Fruit fly (Drosophila melanogaster) whole organism, embryonic: ENCODE data around the gene cl.

Experiments
- Aef1 ChIP-seq: fragments of 200-800 bp; sonication (Bioruptor generic); IDR thresholded peaks from 3 replicates; pipeline ENCODE4 v1.3.6; 2022; ENCODE audit warnings: missing biosample characterization, missing genetic modification characterization
- BEAF-32 ChIP-seq: fragments of 200-800 bp; sonication (Bioruptor generic); optimal IDR thresholded peaks from 3 replicates; lab custom pipeline; 2017; ENCODE audit warnings: missing biosample characterization, missing genetic modification characterization, mild to moderate bottlenecking, moderate library complexity, missing genetic modification reagents
- CG10543 ChIP-seq: fragments of 200-800 bp; sonication (Bioruptor generic); optimal IDR thresholded peaks from 3 replicates; lab custom pipeline; 2017; ENCODE audit warnings: missing biosample characterization, mild to moderate bottlenecking, missing genetic modification characterization, moderate library complexity
- CG11456 ChIP-seq: fragments of 200-800 bp; sonication (Bioruptor generic); IDR thresholded peaks from 3 replicates; pipeline ENCODE4 v1.3.6; 2022; ENCODE audit warnings: missing biosample characterization, missing genetic modification characterization
- CG13424 ChIP-seq: fragments of 200-800 bp; sonication (Bioruptor generic); optimal IDR thresholded peaks from 2 replicates; lab custom pipeline; 2019; ENCODE audit warnings: missing biosample characterization, mild to moderate bottlenecking, missing genetic modification characterization, moderate library complexity
- CG13894 ChIP-seq: fragments of 200-800 bp; sonication (Bioruptor generic); optimal IDR thresholded peaks from 3 replicates; lab custom pipeline; 2018; ENCODE audit warnings: missing biosample characterization, mild to moderate bottlenecking, missing genetic modification characterization, moderate library complexity
- CG2678 ChIP-seq: fragments of 200-800 bp; sonication (Bioruptor generic); optimal IDR thresholded peaks from 3 replicates; lab custom pipeline; 2019; ENCODE audit warnings: missing biosample characterization, mild to moderate bottlenecking, missing genetic modification characterization, moderate library complexity
- CG30403 ChIP-seq: fragments of 200-800 bp; sonication (Bioruptor generic); optimal IDR thresholded peaks from 3 replicates; lab custom pipeline; 2016; ENCODE audit warnings: missing biosample characterization, missing genetic modification characterization
- CG32532 ChIP-seq: fragments of 200-800 bp; sonication (Bioruptor generic); IDR thresholded peaks from 2 replicates; pipeline ENCODE4 v1.3.6; 2022; ENCODE audit warnings: missing biosample characterization, missing genetic modification characterization
- CG32772 ChIP-seq: fragments of 200-800 bp; sonication (Bioruptor generic); IDR thresholded peaks from 2 replicates; pipeline ENCODE4 v1.3.6; 2022; ENCODE audit warnings: missing biosample characterization, missing genetic modification characterization
- CG3726 ChIP-seq: fragments of 200-800 bp; sonication (Bioruptor generic); IDR thresholded peaks from 3 replicates; pipeline ENCODE4, ENCODE4 v1.3.6; 2022; ENCODE audit warnings: missing biosample characterization, missing genetic modification characterization
- CG4707 ChIP-seq: fragments of 200-800 bp; sonication (Bioruptor generic); optimal IDR thresholded peaks from 2 replicates; lab custom pipeline; 2018; ENCODE audit warnings: missing biosample characterization, mild to moderate bottlenecking, missing genetic modification characterization, moderate library complexity
- CG7839 ChIP-seq: fragments of 200-800 bp; sonication (Bioruptor generic); optimal IDR thresholded peaks from 3 replicates; lab custom pipeline; 2018; ENCODE audit warnings: missing biosample characterization, mild to moderate bottlenecking, missing genetic modification characterization, moderate library complexity
- CG9609 ChIP-seq: fragments of 200-800 bp; sonication (Bioruptor generic); optimal IDR thresholded peaks from 3 replicates; lab custom pipeline; 2016; ENCODE audit warnings: missing biosample characterization, missing genetic modification characterization
- Chrac-16 ChIP-seq: fragments of 200-800 bp; sonication (Bioruptor generic); optimal IDR thresholded peaks from 3 replicates; lab custom pipeline; 2016; ENCODE audit warnings: missing biosample characterization, missing genetic modification characterization
- Dbx ChIP-seq: fragments of 200-800 bp; sonication (Bioruptor generic); IDR thresholded peaks from 3 replicates; pipeline ENCODE4 v1.3.6; 2022; ENCODE audit warnings: missing biosample characterization, missing genetic modification characterization
- Dp ChIP-seq: fragments of 200-800 bp; sonication (Bioruptor generic); optimal IDR thresholded peaks from 2 replicates; lab custom pipeline; 2018; ENCODE audit warnings: missing biosample characterization, mild to moderate bottlenecking, missing genetic modification characterization, moderate library complexity
- Drgx ChIP-seq: fragments of 200-800 bp; sonication (Bioruptor generic); IDR thresholded peaks from 2 replicates; pipeline ENCODE4 v1.3.6; 2022; ENCODE audit warnings: missing biosample characterization, missing genetic modification characterization
- Ets65A ChIP-seq: fragments of 200-800 bp; sonication (Bioruptor generic); peaks from one replicate; lab custom pipeline; 2016; ENCODE audit warnings: missing biosample characterization, missing genetic modification characterization
- H15 ChIP-seq: fragments of 200-800 bp; sonication (Bioruptor generic); IDR thresholded peaks from 3 replicates; pipeline ENCODE4 v1.3.6; 2022; ENCODE audit warnings: missing biosample characterization, missing genetic modification characterization
- HLH3B ChIP-seq: fragments of 200-800 bp; sonication (Bioruptor generic); IDR thresholded peaks from 2 replicates; pipeline ENCODE4 v1.3.6; 2022; ENCODE audit warnings: missing biosample characterization, missing genetic modification characterization
- Hr51 ChIP-seq, 2 experiments: fragments of 200-800 bp; sonication (Bioruptor generic); optimal IDR thresholded peaks; 2 replicates in 1 of 2; 3 replicates in 1 of 2; lab custom pipeline; 2016 to 2018; ENCODE audit warnings: missing biosample characterization in 2 of 2, missing genetic modification characterization in 2 of 2, mild to moderate bottlenecking in 1 of 2, moderate library complexity in 1 of 2
- Nf-YA ChIP-seq: fragments of 200-800 bp; sonication (Bioruptor generic); IDR thresholded peaks from 2 replicates; pipeline ENCODE4 v1.3.6; 2022; ENCODE audit warnings: missing biosample characterization, missing genetic modification characterization
- Oli ChIP-seq: fragments of 200-800 bp; sonication (Bioruptor generic); optimal IDR thresholded peaks from 2 replicates; lab custom pipeline; 2018; ENCODE audit warnings: missing biosample characterization, mild to moderate bottlenecking, missing genetic modification characterization, moderate library complexity
- Ptx1 ChIP-seq: fragments of 200-800 bp; sonication (Bioruptor generic); IDR thresholded peaks from 2 replicates; pipeline ENCODE4 v1.3.6; 2022; ENCODE audit warnings: missing biosample characterization, missing genetic modification characterization
- Sox102F ChIP-seq: fragments of 200-800 bp; sonication (Bioruptor generic); optimal IDR thresholded peaks from 2 replicates; lab custom pipeline; 2018; ENCODE audit warnings: missing biosample characterization, mild to moderate bottlenecking, missing genetic modification characterization, moderate library complexity
- Ssrp ChIP-seq: fragments of 200-800 bp; sonication (Bioruptor generic); optimal IDR thresholded peaks from 2 replicates; lab custom pipeline; 2018; ENCODE audit warnings: missing biosample characterization, mild to moderate bottlenecking, missing genetic modification characterization, moderate library complexity
- Xrp1 ChIP-seq: fragments of 200-800 bp; sonication (Bioruptor generic); IDR thresholded peaks from 2 replicates; pipeline ENCODE4 v1.3.6; 2022; ENCODE audit warnings: missing biosample characterization, missing genetic modification characterization
- bsh ChIP-seq, 2 experiments: fragments of 200-800 bp; sonication (Bioruptor generic); optimal IDR thresholded peaks; 2 replicates each; lab custom pipeline; 2017 to 2018; ENCODE audit warnings: mild to moderate bottlenecking in 2 of 2, missing biosample characterization in 2 of 2, missing genetic modification characterization in 2 of 2, moderate library complexity in 1 of 2
- corto ChIP-seq: fragments of 200-800 bp; sonication (Bioruptor generic); optimal IDR thresholded peaks from 2 replicates; lab custom pipeline; 2016; ENCODE audit warnings: missing biosample characterization, mild to moderate bottlenecking, missing genetic modification characterization, moderate library complexity
- dmrt11E ChIP-seq: fragments of 200-800 bp; sonication (Bioruptor generic); optimal IDR thresholded peaks from 3 replicates; lab custom pipeline; 2018; ENCODE audit warnings: missing biosample characterization, mild to moderate bottlenecking, missing genetic modification characterization, moderate library complexity
- esg ChIP-seq: fragments of 200-800 bp; sonication (Bioruptor generic); conservative IDR thresholded peaks from 2 replicates; pipeline ENCODE4 v1.3.6; 2022; ENCODE audit warnings: missing biosample characterization, missing genetic modification characterization
- gem ChIP-seq: fragments of 200-800 bp; sonication (Bioruptor generic); optimal IDR thresholded peaks from 2 replicates; lab custom pipeline; 2019; ENCODE audit warnings: missing biosample characterization, mild to moderate bottlenecking, missing genetic modification characterization, moderate library complexity
- lab ChIP-seq: fragments of 200-800 bp; sonication (Bioruptor generic); optimal IDR thresholded peaks from 3 replicates; lab custom pipeline; 2017; ENCODE audit warnings: missing biosample characterization, missing genetic modification characterization, mild to moderate bottlenecking, moderate library complexity, missing genetic modification reagents
- lola ChIP-seq, 3 experiments: fragments of >200 bp in 2 of 3; fragments of 200-800 bp in 1 of 3; sonication (Bioruptor generic) in 1 of 3; optimal IDR thresholded peaks; 2 replicates each; lab custom pipeline; 2017 to 2019; ENCODE audit warnings: missing biosample characterization in 3 of 3, missing genetic modification characterization in 3 of 3, mild to moderate bottlenecking in 1 of 3, moderate library complexity in 1 of 3
- lov ChIP-seq, 2 experiments: fragments of 200-800 bp in 1 of 2; fragments of >200 bp in 1 of 2; sonication (Bioruptor generic) in 1 of 2; IDR thresholded peaks in 1 of 2; optimal IDR thresholded peaks in 1 of 2; 2 replicates in 1 of 2; 3 replicates in 1 of 2; pipeline versions ENCODE4 v1.3.6 to Lab custom; 2017 to 2022; ENCODE audit warnings: missing biosample characterization in 1 of 2, missing genetic modification characterization in 1 of 2
- mam ChIP-seq: fragments of 200-800 bp; sonication (Bioruptor generic); optimal IDR thresholded peaks from 3 replicates; lab custom pipeline; 2016; ENCODE audit warnings: missing biosample characterization, missing genetic modification characterization
- phol ChIP-seq: fragments of 200-800 bp; sonication (Bioruptor generic); optimal IDR thresholded peaks from 3 replicates; lab custom pipeline; 2018; ENCODE audit warnings: missing biosample characterization, mild to moderate bottlenecking, missing genetic modification characterization, moderate library complexity
- prd ChIP-seq, 3 experiments: fragments of >200 bp in 2 of 3; fragments of 200-800 bp in 1 of 3; sonication (Bioruptor generic) in 1 of 3; optimal IDR thresholded peaks in 2 of 3; IDR thresholded peaks in 1 of 3; 2 replicates in 2 of 3; 3 replicates in 1 of 3; pipeline versions ENCODE4 v1.3.6 to Lab custom; 2017 to 2022; ENCODE audit warnings: missing biosample characterization in 1 of 3, missing genetic modification characterization in 1 of 3
- ranshi ChIP-seq: fragments of 200-800 bp; sonication (Bioruptor generic); IDR thresholded peaks from 2 replicates; pipeline ENCODE4 v1.3.6; 2022; ENCODE audit warnings: missing biosample characterization, missing genetic modification characterization
- row ChIP-seq: fragments of 200-800 bp; sonication (Bioruptor generic); IDR thresholded peaks from 3 replicates; pipeline ENCODE4 v1.3.6; 2022; ENCODE audit warnings: missing biosample characterization, missing genetic modification characterization
- slbo ChIP-seq: fragments of 200-800 bp; sonication (Bioruptor generic); IDR thresholded peaks from 2 replicates; pipeline ENCODE4 v1.3.6; 2022; ENCODE audit warnings: missing biosample characterization, missing genetic modification characterization
- ttk ChIP-seq: fragments of 200-800 bp; sonication (Bioruptor generic); IDR thresholded peaks from 2 replicates; pipeline ENCODE4 v2.1.2; 2022; ENCODE audit warnings: missing biosample characterization, missing genetic modification characterization
- unpg ChIP-seq: fragments of 200-800 bp; sonication (Bioruptor generic); optimal IDR thresholded peaks from 3 replicates; lab custom pipeline; 2018; ENCODE audit warnings: missing biosample characterization, mild to moderate bottlenecking, missing genetic modification characterization, moderate library complexity
- vnd ChIP-seq: fragments of 200-800 bp; sonication (Bioruptor generic); IDR thresholded peaks from 3 replicates; pipeline ENCODE4 v1.3.6; 2022; ENCODE audit warnings: missing biosample characterization, missing genetic modification characterization; ENCODE audit not compliant: partially characterized antibody
- z ChIP-seq: fragments of 200-800 bp; sonication (Bioruptor generic); IDR thresholded peaks from 3 replicates; pipeline ENCODE4 v1.3.6; 2022; ENCODE audit warnings: missing biosample characterization, missing genetic modification characterization

The cl gene

dm6 chr2L:5558809-5559392 lies 39.0 kb downstream of the cl start, which contains the start of gene GluRIIB (continued):
- TF ChIP-seq CG13424 (peak; percentile 52), corto (no peak), CG10543 (peak; percentile 34), lola (GFP tag; optimal IDR thresholded peaks at IDR 0.05; lab: Kevin White, UChicago) (no peak), Chrac-16 (GFP tag; lab: Kevin White, UChicago) (no peak), Ssrp (peak; percentile 19)

- TF ChIP-seq CG13894: no peak
- no peak for TF ChIP-seq BEAF-32
- TF ChIP-seq Oli: peak; percentile 7
- TF ChIP-seq mam (GFP tag; lab: Kevin White, UChicago): no peak
- no peak for TF ChIP-seq CG30403 (GFP tag; lab: Kevin White, UChicago)
- TF ChIP-seq CG4707: peak; percentile 30
- TF ChIP-seq Dp: no peak
- peak; percentile 4 for TF ChIP-seq phol (tag; lab: Kevin White, UChicago)
- TF ChIP-seq H15 (GFP tag; lab: Robert Waterston, UW): 0 out of 3 replicates have a peak, but pooled peaks have one; percentile 35
- TF ChIP-seq ranshi (GFP tag; lab: Robert Waterston, UW): peak; percentile 38; the same call in 1 of the 2 replicates
- TF ChIP-seq HLH3B (GFP tag; lab: Robert Waterston, UW): 0 out of 2 replicates have a peak, but pooled peaks have one; percentile 12
- no peak for TF ChIP-seq Nf-YA (GFP tag; lab: Robert Waterston, UW)
- 0 out of 3 replicates have a peak, but pooled peaks have one; percentile 18 for TF ChIP-seq Aef1 (GFP tag; lab: Robert Waterston, UW)
- TF ChIP-seq lab (GFP tag; lab: Kevin White, UChicago): peak; percentile 27
- no peak for TF ChIP-seq CG32532 (GFP tag; lab: Robert Waterston, UW)
- TF ChIP-seq vnd (GFP tag; lab: Robert Waterston, UW): no peak
- peak; percentile 45 for TF ChIP-seq slbo (GFP tag; lab: Robert Waterston, UW)
- 0 out of 2 replicates have a peak, but pooled peaks have one; percentile 20 for TF ChIP-seq esg (GFP tag; lab: Robert Waterston, UW)
- TF ChIP-seq Sox102F (GFP tag; lab: Kevin White, UChicago): peak; percentile 36
- TF ChIP-seq Ptx1: peak; percentile 59; the same call in 1 of the 2 replicates
- TF ChIP-seq CG3726: no peak
- peak; percentile 64 for TF ChIP-seq Xrp1 (GFP tag; lab: Robert Waterston, UW)
- TF ChIP-seq unpg (GFP tag; lab: Kevin White, UChicago): peak; percentile 30
- TF ChIP-seq CG11456 (GFP tag; lab: Robert Waterston, UW): 0 out of 3 replicates have a peak, but pooled peaks have one; percentile 43
- TF ChIP-seq CG9609 (GFP tag; lab: Kevin White, UChicago): no peak
- peak; percentile 41 for TF ChIP-seq gem
- TF ChIP-seq CG32772 (GFP tag; lab: Robert Waterston, UW): 0 out of 2 replicates have a peak, but pooled peaks have one; percentile 24
- peak; percentile 52; the same call in 2 of the 3 replicates for TF ChIP-seq row (GFP tag; lab: Robert Waterston, UW)
- TF ChIP-seq Dbx: no peak
- TF ChIP-seq Drgx: peak; percentile 86
- peak; percentile 44; the same call in 1 of the 2 replicates for TF ChIP-seq ttk (GFP tag; lab: Robert Waterston, UW)
- peak; percentile 19 for TF ChIP-seq CG7839 (tag; lab: Kevin White, UChicago)
- no peak for TF ChIP-seq dmrt11E (tag; lab: Kevin White, UChicago)
- TF ChIP-seq z: 0 out of 3 replicates have a peak, but pooled peaks have one; percentile 36
- TF ChIP-seq CG2678: peak; percentile 20
- peak; percentile 12 for TF ChIP-seq Ets65A (GFP tag; lab: Kevin White, UChicago)
- peak in 1 of 2 experiments; percentile 12 for TF ChIP-seq Hr51 (GFP tag; optimal IDR thresholded peaks at IDR 0.05; lab: Kevin White, UChicago)
- TF ChIP-seq lov (optimal IDR thresholded peaks at IDR 0.05; lab: Kevin White, UChicago): no peak
- TF ChIP-seq lov (GFP tag; IDR thresholded peaks at IDR 0.05; lab: Robert Waterston, UW): no peak
- TF ChIP-seq bsh (GFP tag; optimal IDR thresholded peaks at IDR 0.05; lab: Kevin White, UChicago): peak in 1 of 2 experiments; percentile 20
- TF ChIP-seq prd (optimal IDR thresholded peaks at IDR 0.05; lab: Kevin White, UChicago): no peak
- TF ChIP-seq prd (GFP tag; IDR thresholded peaks at IDR 0.05; lab: Robert Waterston, UW): peak; percentile 40; the same call in 1 of the 3 replicates
Observed at dm6 chr2L:5567103-5567502, 47.2 kb downstream of the cl start.
